Worm (Caenorhabditis elegans) whole organism, midembryonic: Measurements from ENCODE around the gene srg-1.

Experiments used
- T22C8.4 ChIP-seq: fragments of 200-800 bp; sonication (Bioruptor generic); IDR thresholded peaks from 2 replicates; pipeline ENCODE4 v1.3.6; 2022; ENCODE audit warnings: missing genetic modification characterization, missing compliant biosample characterization
- cog-1 ChIP-seq: sonication (generic microtip); optimal IDR thresholded peaks from 2 replicates; lab custom pipeline; 2016; ENCODE audit warnings: missing genetic modification characterization, missing compliant biosample characterization
- flt-1 ChIP-seq: fragments of 200-800 bp; sonication (Bioruptor generic); IDR thresholded peaks from 2 replicates; pipeline ENCODE4 v1.3.6; 2022; ENCODE audit warnings: missing genetic modification characterization, missing compliant biosample characterization
- klf-2 ChIP-seq: fragments of 200-800 bp; sonication (Bioruptor generic); conservative IDR thresholded peaks from 2 replicates; pipeline ENCODE4 v1.3.6; 2022; ENCODE audit warnings: missing genetic modification reagents, missing genetic modification characterization, missing compliant biosample characterization
- med-1 ChIP-seq: sonication (generic microtip); optimal IDR thresholded peaks from 2 replicates; lab custom pipeline; 2017; ENCODE audit warnings: missing genetic modification characterization, mild to moderate bottlenecking, missing compliant biosample characterization, antibody characterized with exemption, missing genetic modification reagents; ENCODE audit not compliant: insufficient read depth
- ref-1 ChIP-seq: fragments of 200-800 bp; sonication (Bioruptor generic); conservative IDR thresholded peaks from 2 replicates; pipeline ENCODE4 v1.3.6; 2022; ENCODE audit warnings: missing genetic modification reagents, missing genetic modification characterization, missing compliant biosample characterization
- tab-1 ChIP-seq: fragments of 200-800 bp; sonication (Bioruptor generic); IDR thresholded peaks from 2 replicates; pipeline ENCODE4 v1.3.6; 2022; ENCODE audit warnings: missing genetic modification characterization, missing compliant biosample characterization
- ztf-23 ChIP-seq: fragments of 200-800 bp; sonication (Bioruptor generic); IDR thresholded peaks from 2 replicates; pipeline ENCODE4 v1.3.6; 2022; ENCODE audit warnings: missing genetic modification reagents, missing genetic modification characterization, missing compliant biosample characterization
- ztf-29 ChIP-seq: fragments of 200-800 bp; sonication (Bioruptor generic); IDR thresholded peaks from 2 replicates; pipeline ENCODE4 v1.3.6; 2022; ENCODE audit warnings: missing genetic modification reagents, missing genetic modification characterization, missing compliant biosample characterization

The srg-1 gene

ce11 chrIII:6215476-6215875, 42.7 kb downstream of the srg-1 start, which contains the start of gene C23G10.11:
Gene C23G10.11 (minus strand): TSS chrIII:6215576.
- TF ChIP-seq ztf-29 (GFP tag; lab: Robert Waterston, UW): no peak
- TF ChIP-seq ref-1 (GFP tag; lab: Robert Waterston, UW): no peak
- no peak for TF ChIP-seq klf-2 (GFP tag; lab: Robert Waterston, UW)

DNA sequence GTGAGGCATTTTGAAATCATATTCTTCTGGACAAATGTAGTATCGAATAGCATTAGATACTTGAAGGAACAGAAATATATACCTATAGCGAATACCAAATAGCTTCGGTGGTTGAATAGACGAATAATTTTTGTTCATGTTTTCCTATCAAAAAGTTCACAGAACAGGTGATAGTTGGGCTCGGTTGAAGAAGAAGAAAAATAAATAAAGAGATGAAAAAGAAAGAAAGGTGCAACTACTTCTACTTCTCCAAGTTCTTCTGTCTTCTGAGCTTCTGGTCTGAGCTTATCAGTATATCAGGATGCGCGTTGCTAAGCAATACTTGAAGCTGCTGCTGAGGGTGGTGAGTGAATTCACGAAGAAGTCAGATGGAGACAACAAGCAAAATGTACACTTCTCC, 44.2 kb downstream of the srg-1 start, which contains the start of gene C23G10.10:
Gene C23G10.10 (minus strand): TSS at position 101 of the 400 bp plus-strand sequence.
- no peak for TF ChIP-seq T22C8.4 (GFP tag; lab: Robert Waterston, UW)
- no peak for TF ChIP-seq ztf-29 (GFP tag; lab: Robert Waterston, UW)
- no peak for TF ChIP-seq ztf-23
- TF ChIP-seq flt-1: no peak
- no peak for TF ChIP-seq cog-1 (tag; lab: Kevin White, UChicago)
- no peak for TF ChIP-seq klf-2 (GFP tag; lab: Robert Waterston, UW)
- TF ChIP-seq ref-1 (GFP tag; lab: Robert Waterston, UW): no peak
- no peak for TF ChIP-seq med-1
- no peak for TF ChIP-seq tab-1 (GFP tag; lab: Robert Waterston, UW)

DNA sequence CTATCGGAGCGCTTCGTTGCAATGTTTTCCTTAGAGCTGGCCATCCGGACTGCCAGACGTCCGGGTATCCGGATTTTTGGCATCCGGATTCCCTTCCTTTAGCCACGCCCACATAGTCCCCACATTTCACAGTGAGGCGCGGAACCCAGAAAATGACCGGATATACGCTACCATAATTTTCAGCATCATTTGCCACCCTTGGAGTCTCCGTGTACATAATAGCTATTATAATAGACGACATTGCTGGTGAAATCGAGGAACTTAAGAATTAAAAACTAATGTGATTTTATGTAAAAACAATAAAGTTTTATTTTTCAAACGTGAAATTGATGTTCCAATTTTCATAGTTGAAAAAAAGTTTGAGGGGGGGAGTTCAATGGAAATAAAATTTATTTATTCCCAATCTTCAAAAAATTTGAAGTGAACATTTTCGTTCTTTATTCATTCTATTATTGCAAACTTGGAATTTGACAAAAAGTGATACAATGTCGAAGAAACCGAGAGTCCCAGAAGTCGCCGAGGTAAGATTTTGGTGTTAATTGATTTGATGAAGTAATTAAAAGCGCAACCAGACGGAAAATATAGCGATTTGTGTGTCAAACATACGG, 47.8 kb downstream of the srg-1 start:
- TF ChIP-seq ztf-23 (no peak), ztf-29 (GFP tag; lab: Robert Waterston, UW) (no peak), klf-2 (GFP tag; lab: Robert Waterston, UW) (no peak), med-1 (no peak), flt-1 (no peak), T22C8.4 (GFP tag; lab: Robert Waterston, UW) (no peak), ref-1 (GFP tag; lab: Robert Waterston, UW) (no peak), tab-1 (GFP tag; lab: Robert Waterston, UW) (no peak), cog-1 (tag; lab: Kevin White, UChicago) (no peak)

- no peak for TF ChIP-seq flt-1
- TF ChIP-seq tab-1 (GFP tag; lab: Robert Waterston, UW): no peak
- TF ChIP-seq ztf-23: no peak
- TF ChIP-seq ztf-29 (GFP tag; lab: Robert Waterston, UW): no peak
- no peak for TF ChIP-seq cog-1 (tag; lab: Kevin White, UChicago)
- TF ChIP-seq ref-1 (GFP tag; lab: Robert Waterston, UW): no peak
- TF ChIP-seq klf-2 (GFP tag; lab: Robert Waterston, UW): no peak
- TF ChIP-seq T22C8.4 (GFP tag; lab: Robert Waterston, UW): no peak
- no peak for TF ChIP-seq med-1
Measured at ce11 chrIII:6208984-6209383, 49.2 kb downstream of the srg-1 start, which contains the start of gene C23G10.1. Gene C23G10.1 (plus strand): TSS chrIII:6209284.

DNA sequence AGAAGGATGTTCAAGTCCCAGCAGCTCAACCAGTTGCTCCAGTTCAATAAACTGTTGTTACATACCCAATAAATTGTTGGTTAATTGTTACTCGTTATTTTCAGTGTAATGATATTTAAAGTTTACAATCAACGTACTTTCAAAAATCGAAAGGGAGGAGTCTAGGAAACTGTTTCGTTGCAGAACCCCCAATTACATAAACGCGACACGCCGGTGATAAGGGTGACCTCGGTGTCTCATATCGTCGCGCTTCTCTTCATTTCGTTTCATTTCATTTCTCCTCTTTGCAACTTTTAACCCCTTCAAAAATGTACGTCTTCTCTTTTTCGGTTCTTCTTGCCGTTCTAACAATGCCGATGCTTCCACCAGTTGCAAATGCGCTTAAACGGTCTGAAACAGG, 50.3 kb downstream of the srg-1 start, which contains the start of gene C23G10.2:
Gene C23G10.2 (plus strand): TSS at position 184 of the 400 bp plus-strand sequence.
- TF ChIP-seq ztf-23 (no peak), T22C8.4 (GFP tag; lab: Robert Waterston, UW) (no peak), ztf-29 (GFP tag; lab: Robert Waterston, UW) (no peak), med-1 (no peak), klf-2 (GFP tag; lab: Robert Waterston, UW) (no peak), tab-1 (GFP tag; lab: Robert Waterston, UW) (no peak), ref-1 (GFP tag; lab: Robert Waterston, UW) (no peak), flt-1 (no peak), cog-1 (tag; lab: Kevin White, UChicago) (no peak)

DNA sequence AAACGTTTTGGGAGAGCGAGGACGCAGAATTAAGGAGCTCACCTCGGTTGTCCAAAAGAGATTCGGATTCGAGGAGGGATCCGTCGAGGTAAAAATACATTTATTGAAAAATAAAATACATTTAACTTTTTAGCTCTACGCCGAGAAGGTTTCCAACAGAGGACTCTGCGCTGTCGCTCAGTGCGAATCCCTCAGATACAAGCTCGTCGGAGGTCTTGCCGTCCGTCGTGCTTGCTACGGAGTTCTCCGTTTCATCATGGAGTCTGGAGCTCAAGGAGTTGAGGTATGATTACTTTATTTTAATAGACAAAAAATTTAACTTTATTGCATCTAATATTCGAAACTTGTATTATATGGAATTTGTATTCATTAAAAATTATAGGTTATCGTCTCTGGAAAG, 51.1 kb downstream of the srg-1 start:
- TF ChIP-seq med-1 (no peak), T22C8.4 (GFP tag; lab: Robert Waterston, UW) (no peak), ztf-29 (GFP tag; lab: Robert Waterston, UW) (no peak), klf-2 (GFP tag; lab: Robert Waterston, UW) (no peak), flt-1 (no peak), cog-1 (tag; lab: Kevin White, UChicago) (no peak), ref-1 (GFP tag; lab: Robert Waterston, UW) (no peak), ztf-23 (no peak), tab-1 (GFP tag; lab: Robert Waterston, UW) (no peak)
